Fruit fly (Drosophila melanogaster) whole organism, pupa: Measurements from ENCODE around the gene CG14245.

Experiments
- CG12605 ChIP-seq: fragments of 200-800 bp; sonication (Bioruptor generic); IDR thresholded peaks from 2 replicates; pipeline ENCODE4 v1.3.6; 2022; ENCODE audit warnings: missing biosample characterization, missing genetic modification characterization
- CG15710 ChIP-seq: fragments of 200-800 bp; sonication (Bioruptor generic); optimal IDR thresholded peaks from 2 replicates; lab custom pipeline; 2018; ENCODE audit warnings: missing biosample characterization, mild to moderate bottlenecking, missing genetic modification characterization, moderate library complexity
- CG17806 ChIP-seq: fragments of 200-800 bp; sonication (Bioruptor generic); optimal IDR thresholded peaks from 2 replicates; lab custom pipeline; 2018; ENCODE audit warnings: missing biosample characterization, mild to moderate bottlenecking, missing genetic modification characterization, moderate library complexity
- CG32121 ChIP-seq: fragments of 200-800 bp; sonication (Bioruptor generic); IDR thresholded peaks from 2 replicates; pipeline ENCODE4 v1.3.6; 2022; ENCODE audit warnings: missing biosample characterization, missing genetic modification characterization
- CG4496 ChIP-seq: fragments of 200-800 bp; sonication (Bioruptor generic); IDR thresholded peaks from 3 replicates; pipeline ENCODE4 v1.3.6; 2022; ENCODE audit warnings: missing biosample characterization, missing genetic modification characterization
- CG9948 ChIP-seq: fragments of 200-800 bp; sonication (Bioruptor generic); optimal IDR thresholded peaks from 2 replicates; lab custom pipeline; 2018; ENCODE audit warnings: missing biosample characterization, mild to moderate bottlenecking, missing genetic modification characterization, moderate library complexity
- EcR ChIP-seq: fragments of 200-800 bp; sonication (Bioruptor generic); optimal IDR thresholded peaks from 3 replicates; lab custom pipeline; 2019; ENCODE audit warnings: missing biosample characterization, missing genetic modification characterization, mild to moderate bottlenecking, moderate library complexity, missing genetic modification reagents
- Pif1A ChIP-seq: fragments of 200-800 bp; sonication (Bioruptor generic); optimal IDR thresholded peaks from 3 replicates; lab custom pipeline; 2016; ENCODE audit warnings: missing biosample characterization, missing genetic modification characterization
- Pif1B ChIP-seq: fragments of 200-800 bp; sonication (Bioruptor generic); optimal IDR thresholded peaks from 3 replicates; lab custom pipeline; 2016; ENCODE audit warnings: missing biosample characterization, missing genetic modification characterization
- Snoo ChIP-seq: fragments of 200-800 bp; sonication (Bioruptor generic); optimal IDR thresholded peaks from 3 replicates; lab custom pipeline; 2017; ENCODE audit warnings: missing biosample characterization, mild to moderate bottlenecking, missing genetic modification characterization, inconsistent platforms
- fd96Ca ChIP-seq: fragments of 200-800 bp; sonication (Bioruptor generic); IDR thresholded peaks from 3 replicates; pipeline ENCODE4 v1.3.6; 2022; ENCODE audit warnings: missing biosample characterization, missing genetic modification characterization
- rn ChIP-seq: fragments of 200-800 bp; sonication (Bioruptor generic); IDR thresholded peaks from 2 replicates; pipeline ENCODE4 v1.3.6; 2022; ENCODE audit warnings: missing biosample characterization, missing genetic modification characterization

dm6 chr3R:26761695-26762094 is 33.2 kb downstream of the CG14245 start:
- TF ChIP-seq EcR (no peak), fd96Ca (no peak), Pif1A (GFP tag; lab: Kevin White, UChicago) (no peak), CG17806 (tag; lab: Kevin White, UChicago) (no peak), CG9948 (no peak), rn (GFP tag; lab: Robert Waterston, UW) (no peak), Snoo (tag; lab: Kevin White, UChicago) (no peak), CG4496 (no peak), Pif1B (GFP tag; lab: Kevin White, UChicago) (no peak), CG12605 (GFP tag; lab: Robert Waterston, UW) (no peak), CG32121 (no peak), CG15710 (tag; lab: Kevin White, UChicago) (no peak)
